Worm (Caenorhabditis elegans) whole organism, young adult: ENCODE results near the gene W09G10.9.

Source experiments
- B0035.1 ChIP-seq: sonication (generic microtip); optimal IDR thresholded peaks from 2 replicates; lab custom pipeline; 2016; ENCODE audit warnings: missing genetic modification characterization, mild to moderate bottlenecking, missing compliant biosample characterization, missing genotype, missing genetic modification reagents
- die-1 ChIP-seq: sonication (generic microtip); optimal IDR thresholded peaks from 2 replicates; lab custom pipeline; 2016; ENCODE audit warnings: missing genotype, mild to moderate bottlenecking, missing genetic modification characterization, missing compliant biosample characterization
- hlh-26 ChIP-seq: fragments of 200-800 bp; sonication (Bioruptor generic); conservative IDR thresholded peaks from 2 replicates; pipeline ENCODE4 v1.3.6; 2022; ENCODE audit warnings: missing genetic modification reagents, missing genetic modification characterization, missing compliant biosample characterization
- somi-1 ChIP-seq: fragments of 200-800 bp; sonication (Bioruptor generic); optimal IDR thresholded peaks from 2 replicates; lab custom pipeline; 2018; ENCODE audit warnings: mild to moderate bottlenecking, missing genetic modification characterization, missing compliant biosample characterization

DNA sequence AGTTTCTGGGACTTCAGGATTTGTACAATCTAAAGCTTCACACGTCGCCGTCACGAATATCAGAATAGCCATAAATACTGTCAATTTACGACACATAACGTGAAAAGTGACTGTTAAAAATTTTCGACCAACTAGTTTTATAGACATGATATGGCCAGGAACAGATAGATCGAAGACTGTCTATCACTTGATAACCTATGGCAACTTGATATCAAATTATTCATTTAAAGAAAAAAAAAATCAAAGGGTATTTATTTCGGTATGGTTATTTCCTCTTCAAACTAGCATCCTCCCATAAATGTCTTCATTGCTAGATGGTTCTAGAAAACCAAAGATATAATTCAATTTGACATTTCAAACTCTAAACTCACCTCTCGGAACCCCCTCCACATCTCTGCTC is 40.8 kb downstream of the W09G10.9 start, which contains the start of gene W10G11.3:
- TF ChIP-seq B0035.1 = no peak
- no peak for TF ChIP-seq hlh-26 (GFP tag; lab: Robert Waterston, UW)
- no peak for TF ChIP-seq die-1 (tag; lab: Kevin White, UChicago)
- TF ChIP-seq somi-1 (GFP tag; lab: Kevin White, UChicago) = no peak
